Worm (Caenorhabditis elegans) whole organism, early embryonic: ENCODE results near the gene arrd-15.

Experiments used
- B0310.2 ChIP-seq: sonication (generic microtip); optimal IDR thresholded peaks from 2 replicates; lab custom pipeline; 2016; ENCODE audit warnings: mild to moderate bottlenecking, missing genetic modification characterization, missing compliant biosample characterization
- F13C5.2 ChIP-seq: sonication (generic microtip); optimal IDR thresholded peaks from 2 replicates; lab custom pipeline; 2017; ENCODE audit warnings: mild to moderate bottlenecking, missing genetic modification characterization, inconsistent platforms, missing compliant biosample characterization
- aly-1 ChIP-seq: sonication (generic microtip); optimal IDR thresholded peaks from 2 replicates; lab custom pipeline; 2016; ENCODE audit warnings: missing genetic modification characterization, missing compliant biosample characterization
- ama-1 ChIP-seq: fragments of 150-350 bp; optimal IDR thresholded peaks from 2 replicates; lab custom pipeline; 2014
- ets-7 ChIP-seq: sonication (generic microtip); optimal IDR thresholded peaks from 2 replicates; lab custom pipeline; 2016; ENCODE audit warnings: missing genotype, missing genetic modification characterization, missing compliant biosample characterization
- flt-1 ChIP-seq: fragments of 200-800 bp; sonication (Bioruptor generic); IDR thresholded peaks from 2 replicates; pipeline ENCODE4 v1.3.6; 2022; ENCODE audit warnings: missing genetic modification characterization, missing compliant biosample characterization
- hmg-4 ChIP-seq: fragments of 200-800 bp; sonication (Bioruptor generic); optimal IDR thresholded peaks from 2 replicates; lab custom pipeline; 2018; ENCODE audit warnings: mild to moderate bottlenecking, missing genetic modification characterization, missing compliant biosample characterization
- hnd-1 ChIP-seq: sonication (generic microtip); optimal IDR thresholded peaks from 2 replicates; lab custom pipeline; 2016; ENCODE audit warnings: missing genetic modification characterization, missing compliant biosample characterization
- pes-1 ChIP-seq: fragments of 200-800 bp; sonication (Bioruptor generic); IDR thresholded peaks from 2 replicates; pipeline ENCODE4 v1.3.6; 2022; ENCODE audit warnings: missing genetic modification reagents, missing genetic modification characterization, missing compliant biosample characterization
- sea-1 ChIP-seq: fragments of 200-800 bp; sonication (Bioruptor generic); conservative IDR thresholded peaks from 2 replicates; pipeline ENCODE4 v1.3.6; 2022; ENCODE audit warnings: missing genetic modification characterization, missing compliant biosample characterization
- tbx-11 ChIP-seq: fragments of 200-800 bp; sonication (Bioruptor generic); IDR thresholded peaks from 2 replicates; pipeline ENCODE4 v1.3.6; 2022; ENCODE audit warnings: missing genetic modification characterization, missing compliant biosample characterization
- tbx-37 ChIP-seq: fragments of 200-800 bp; sonication (Bioruptor generic); conservative IDR thresholded peaks from 2 replicates; pipeline ENCODE4 v1.3.6; 2022; ENCODE audit warnings: missing genetic modification reagents, missing genetic modification characterization, missing compliant biosample characterization
- tra-4 ChIP-seq: sonication (generic microtip); optimal IDR thresholded peaks from 2 replicates; lab custom pipeline; 2017; ENCODE audit warnings: missing genetic modification characterization, missing compliant biosample characterization

- no peak for TF ChIP-seq flt-1 (GFP tag; lab: Robert Waterston, UW)
- TF ChIP-seq hmg-4 (GFP tag; lab: Kevin White, UChicago) = no peak
- TF ChIP-seq sea-1 = no peak
- no peak for TF ChIP-seq pes-1 (GFP tag; lab: Robert Waterston, UW)
- no peak for TF ChIP-seq ama-1 (lab: Kevin White, UChicago)
- TF ChIP-seq F13C5.2 = no peak
- TF ChIP-seq B0310.2 (tag; lab: Kevin White, UChicago) = no peak
- TF ChIP-seq ets-7 = no peak
- no peak for TF ChIP-seq tbx-37
- TF ChIP-seq tbx-11 (GFP tag; lab: Robert Waterston, UW) = no peak
- no peak for TF ChIP-seq aly-1 (tag; lab: Kevin White, UChicago)
- no peak for TF ChIP-seq hnd-1 (tag; lab: Kevin White, UChicago)
- no peak for TF ChIP-seq tra-4 (tag; lab: Kevin White, UChicago)
These were observed 44.0 kb downstream of the arrd-15 start, which contains the start of gene R08D7.5 for ce11 chrIII:8973826-8974225.
